Fruit fly (Drosophila melanogaster): ENCODE results near the gene Arpc2.

DNA sequence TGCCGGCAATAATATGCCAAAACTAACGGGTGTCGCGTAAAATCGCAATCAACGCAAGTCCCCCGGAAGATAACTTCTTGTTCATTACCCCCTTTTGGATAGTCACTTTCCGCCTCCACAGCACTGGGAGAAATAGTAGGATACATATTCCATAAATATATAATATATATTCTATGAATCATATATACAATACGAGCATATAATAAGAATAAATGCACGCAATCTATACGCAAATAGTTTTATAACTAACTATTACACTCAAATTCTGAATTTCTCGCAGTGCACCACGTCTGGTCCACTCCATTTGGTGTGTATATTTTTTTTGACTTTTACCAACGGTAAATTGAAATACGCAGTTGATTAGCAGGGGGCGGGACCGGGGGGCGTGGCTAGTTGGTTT is 46.7 kb upstream of the Arpc2 start:
- no peak for TF ChIP-seq CG33017 (tag; optimal IDR thresholded peaks at IDR 0.05)
- no peak for TF ChIP-seq pad (GFP tag; optimal IDR thresholded peaks at IDR 0.05)
- no peak for TF ChIP-seq cnc (optimal IDR thresholded peaks at IDR 0.05)
- no peak for TF ChIP-seq kay (GFP tag; ENCODE audit: borderline replicate concordance)
- TF ChIP-seq CG7045 (GFP tag; optimal IDR thresholded peaks at IDR 0.05): no peak

All from whole organism, adult.